Worm (Caenorhabditis elegans) whole organism, early embryonic: ENCODE results near the gene cept-1.

Experiments used
- F13C5.2 ChIP-seq: sonication (generic microtip); optimal IDR thresholded peaks from 2 replicates; lab custom pipeline; 2017; ENCODE audit warnings: mild to moderate bottlenecking, missing genetic modification characterization, inconsistent platforms, missing compliant biosample characterization
- aly-1 ChIP-seq: sonication (generic microtip); optimal IDR thresholded peaks from 2 replicates; lab custom pipeline; 2016; ENCODE audit warnings: missing genetic modification characterization, missing compliant biosample characterization
- ama-1 ChIP-seq: fragments of 150-350 bp; optimal IDR thresholded peaks from 2 replicates; lab custom pipeline; 2014
- ceh-13 ChIP-seq: fragments of 200-800 bp; sonication (Bioruptor generic); optimal IDR thresholded peaks from 2 replicates; lab custom pipeline; 2018; ENCODE audit warnings: mild to moderate bottlenecking, missing genetic modification characterization, missing compliant biosample characterization
- ceh-36 ChIP-seq: sonication (generic microtip); optimal IDR thresholded peaks from 2 replicates; lab custom pipeline; 2016; ENCODE audit warnings: missing genetic modification characterization, inconsistent platforms, missing compliant biosample characterization
- ets-7 ChIP-seq: sonication (generic microtip); optimal IDR thresholded peaks from 2 replicates; lab custom pipeline; 2016; ENCODE audit warnings: missing genotype, missing genetic modification characterization, missing compliant biosample characterization
- flt-1 ChIP-seq: fragments of 200-800 bp; sonication (Bioruptor generic); IDR thresholded peaks from 2 replicates; pipeline ENCODE4 v1.3.6; 2022; ENCODE audit warnings: missing genetic modification characterization, missing compliant biosample characterization
- hmg-4 ChIP-seq: fragments of 200-800 bp; sonication (Bioruptor generic); optimal IDR thresholded peaks from 2 replicates; lab custom pipeline; 2018; ENCODE audit warnings: mild to moderate bottlenecking, missing genetic modification characterization, missing compliant biosample characterization
- hnd-1 ChIP-seq: sonication (generic microtip); optimal IDR thresholded peaks from 2 replicates; lab custom pipeline; 2016; ENCODE audit warnings: missing genetic modification characterization, missing compliant biosample characterization
- pes-1 ChIP-seq: fragments of 200-800 bp; sonication (Bioruptor generic); IDR thresholded peaks from 2 replicates; pipeline ENCODE4 v1.3.6; 2022; ENCODE audit warnings: missing genetic modification reagents, missing genetic modification characterization, missing compliant biosample characterization
- scrt-1 ChIP-seq: fragments of 200-800 bp; sonication (Bioruptor generic); IDR thresholded peaks from 2 replicates; pipeline ENCODE4 v1.3.6; 2022; ENCODE audit warnings: missing genetic modification characterization, missing compliant biosample characterization
- sea-1 ChIP-seq: fragments of 200-800 bp; sonication (Bioruptor generic); conservative IDR thresholded peaks from 2 replicates; pipeline ENCODE4 v1.3.6; 2022; ENCODE audit warnings: missing genetic modification characterization, missing compliant biosample characterization
- tbx-11 ChIP-seq: fragments of 200-800 bp; sonication (Bioruptor generic); IDR thresholded peaks from 2 replicates; pipeline ENCODE4 v1.3.6; 2022; ENCODE audit warnings: missing genetic modification characterization, missing compliant biosample characterization
- tbx-37 ChIP-seq: fragments of 200-800 bp; sonication (Bioruptor generic); conservative IDR thresholded peaks from 2 replicates; pipeline ENCODE4 v1.3.6; 2022; ENCODE audit warnings: missing genetic modification reagents, missing genetic modification characterization, missing compliant biosample characterization

ce11 chrX:12738454-12738853, 23.4 kb upstream of the cept-1 start, which contains the start of gene pgp-13:
- TF ChIP-seq ama-1 (no peak), aly-1 (tag; lab: Kevin White, UChicago) (no peak), pes-1 (GFP tag; lab: Robert Waterston, UW) (no peak), flt-1 (GFP tag; lab: Robert Waterston, UW) (no peak), scrt-1 (no peak), tbx-37 (no peak), sea-1 (GFP tag; lab: Robert Waterston, UW) (no peak), ets-7 (tag; lab: Kevin White, UChicago) (no peak), tbx-11 (GFP tag; lab: Robert Waterston, UW) (no peak), ceh-36 (tag; lab: Kevin White, UChicago) (no peak), hnd-1 (tag; lab: Kevin White, UChicago) (no peak), hmg-4 (GFP tag; lab: Kevin White, UChicago) (no peak), ceh-13 (no peak), F13C5.2 (tag; lab: Kevin White, UChicago) (no peak)
